Worm (Caenorhabditis elegans): ENCODE measurements around the gene atg-2.

The atg-2 gene

ce11 chrX:6836065-6836527, 29.5 kb downstream of the atg-2 start, which contains the start of gene F41B4.3:
Gene F41B4.3 (minus strand): TSS chrX:6836115.
- TF ChIP-seq nhr-11 (tag; optimal IDR thresholded peaks at IDR 0.05) (no peak), unc-55 (GFP tag; optimal IDR thresholded peaks at IDR 0.05) (peak; percentile 69), C34F6.9 (tag; optimal IDR thresholded peaks at IDR 0.05) (peak; percentile 55), ZK546.5 (tag; optimal IDR thresholded peaks at IDR 0.05) (no peak), lin-13 (GFP tag; optimal IDR thresholded peaks at IDR 0.05) (no peak), peb-1 (tag; optimal IDR thresholded peaks at IDR 0.05) (no peak), fos-1 (tag; optimal IDR thresholded peaks at IDR 0.05) (no peak), ztf-1 (GFP tag; conservative IDR thresholded peaks at IDR 0.05) (no peak), nhr-10 (tag; optimal IDR thresholded peaks at IDR 0.05) (no peak), Y55F3AM.14 (GFP tag; optimal IDR thresholded peaks at IDR 0.05) (no peak), unc-62 (GFP tag; optimal IDR thresholded peaks at IDR 0.05) (no peak), ama-1 (optimal IDR thresholded peaks at IDR 0.05) (no peak), mdl-1 (tag; optimal IDR thresholded peaks at IDR 0.05) (peak in 1 of 2 experiments; percentile 31), ceh-82 (tag; optimal IDR thresholded peaks at IDR 0.05) (no peak), nhr-77 (tag; optimal IDR thresholded peaks at IDR 0.05) (no peak), nhr-6 (tag; optimal IDR thresholded peaks at IDR 0.05) (no peak), nhr-25 (tag; optimal IDR thresholded peaks at IDR 0.05) (peak; percentile 7), nhr-237 (tag; optimal IDR thresholded peaks at IDR 0.05) (no peak), nhr-129 (tag; optimal IDR thresholded peaks at IDR 0.05) (peak; percentile 39), lin-39 (tag; optimal IDR thresholded peaks at IDR 0.05) (no peak), mab-5 (tag; optimal IDR thresholded peaks at IDR 0.05) (no peak), zag-1 (tag; optimal IDR thresholded peaks at IDR 0.05) (no peak), sem-4 (tag; optimal IDR thresholded peaks at IDR 0.05) (no peak), ztf-4 (tag; optimal IDR thresholded peaks at IDR 0.05) (no peak), nhr-21 (tag; optimal IDR thresholded peaks at IDR 0.05) (no peak), F13H6.1 (tag; optimal IDR thresholded peaks at IDR 0.05) (no peak), gmeb-1 (tag; optimal IDR thresholded peaks at IDR 0.05) (no peak), elt-3 (tag; optimal IDR thresholded peaks at IDR 0.05) (no peak), lin-11 (tag; optimal IDR thresholded peaks at IDR 0.05) (no peak), sma-3 (GFP tag; optimal IDR thresholded peaks at IDR 0.05) (no peak), lsy-2 (tag; optimal IDR thresholded peaks at IDR 0.05) (peak in 1 of 2 experiments; percentile 56), alr-1 (tag; optimal IDR thresholded peaks at IDR 0.05) (no peak), nhr-23 (tag; optimal IDR thresholded peaks at IDR 0.05) (no peak), aly-2 (tag; optimal IDR thresholded peaks at IDR 0.05) (no peak)

- TF ChIP-seq skn-1 (tag; optimal IDR thresholded peaks at IDR 0.05) (peak; percentile 66), nhr-77 (tag; optimal IDR thresholded peaks at IDR 0.05) (peak; percentile 21), egl-27 (tag; optimal IDR thresholded peaks at IDR 0.05) (peak; percentile 15), F13H6.1 (tag; optimal IDR thresholded peaks at IDR 0.05) (peak; percentile 64), ztf-4 (tag; optimal IDR thresholded peaks at IDR 0.05) (peak; percentile 35), lin-11 (tag; optimal IDR thresholded peaks at IDR 0.05) (peak; percentile 14), sma-9 (GFP tag; optimal IDR thresholded peaks at IDR 0.05) (peak; percentile 83), sma-9 (tag; optimal IDR thresholded peaks at IDR 0.05) (no peak), sma-3 (GFP tag; optimal IDR thresholded peaks at IDR 0.05) (peak; percentile 84), crh-2 (tag; optimal IDR thresholded peaks at IDR 0.05) (peak; percentile 90), nhr-12 (tag; optimal IDR thresholded peaks at IDR 0.05) (no peak), ceh-82 (tag; optimal IDR thresholded peaks at IDR 0.05) (peak; percentile 26), elt-3 (tag; optimal IDR thresholded peaks at IDR 0.05) (no peak), gmeb-1 (tag; optimal IDR thresholded peaks at IDR 0.05) (peak; percentile 82), nhr-25 (tag; optimal IDR thresholded peaks at IDR 0.05) (peak; percentile 83), ceh-16 (tag; optimal IDR thresholded peaks at IDR 0.05) (peak; percentile 35), blmp-1 (tag; optimal IDR thresholded peaks at IDR 0.05; ENCODE audit: insufficient read depth) (peak; percentile 13), ama-1 (optimal IDR thresholded peaks at IDR 0.05) (peak; percentile 31), nhr-129 (tag; optimal IDR thresholded peaks at IDR 0.05) (peak; percentile 92), peb-1 (tag; optimal IDR thresholded peaks at IDR 0.05) (no peak), ZK546.5 (tag; optimal IDR thresholded peaks at IDR 0.05) (no peak), snpc-4 (tag; optimal IDR thresholded peaks at IDR 0.05) (peak; percentile 63), R02D3.7 (tag; optimal IDR thresholded peaks at IDR 0.05) (peak; percentile 24), nhr-21 (tag; optimal IDR thresholded peaks at IDR 0.05) (peak; percentile 81), unc-55 (GFP tag; optimal IDR thresholded peaks at IDR 0.05) (peak; percentile 96), Y55F3AM.14 (GFP tag; optimal IDR thresholded peaks at IDR 0.05) (no peak), sem-4 (tag; optimal IDR thresholded peaks at IDR 0.05) (peak; percentile 84), nhr-11 (tag; optimal IDR thresholded peaks at IDR 0.05) (no peak), unc-39 (tag; optimal IDR thresholded peaks at IDR 0.05) (no peak), lsy-2 (tag; optimal IDR thresholded peaks at IDR 0.05) (peak; percentile 36 to 90), nhr-6 (tag; optimal IDR thresholded peaks at IDR 0.05) (peak; percentile 74), C34F6.9 (tag; optimal IDR thresholded peaks at IDR 0.05) (peak; percentile 91), elt-1 (tag; optimal IDR thresholded peaks at IDR 0.05) (no peak), zag-1 (tag; optimal IDR thresholded peaks at IDR 0.05) (peak; percentile 45), lin-13 (GFP tag; optimal IDR thresholded peaks at IDR 0.05) (peak; percentile 90), fos-1 (tag; optimal IDR thresholded peaks at IDR 0.05) (peak; percentile 82)
These were observed 34.2 kb downstream of the atg-2 start, which contains the start of the genes glr-6 and asg-2 for ce11 chrX:6840670-6841308. Gene glr-6 (minus strand): TSS chrX:6840720. Gene asg-2 (plus strand): TSS chrX:6841258.

All from whole organism, L2 larva.